Worm (Caenorhabditis elegans) whole organism, L1 larva: ENCODE results near the gene clec-126.

Experiments
- F16B12.6 ChIP-seq: fragments of 150-350 bp; optimal IDR thresholded peaks from 2 replicates; lab custom pipeline; 2014; ENCODE audit warnings: missing biosample characterization, missing genetic modification characterization
- ceh-82 ChIP-seq, 3 experiments: fragments of 150-350 bp in 1 of 3; sonication (generic microtip) in 2 of 3; optimal IDR thresholded peaks; 2 replicates each; lab custom pipeline; 2014 to 2017; ENCODE audit warnings: missing biosample characterization in 3 of 3, missing genetic modification characterization in 3 of 3
- efl-1 ChIP-seq, 4 experiments: fragments of 150-350 bp; optimal IDR thresholded peaks in 3 of 4; peaks in 1 of 4; 1 replicate in 1 of 4; 2 replicates in 3 of 4; lab custom pipeline; 2014; ENCODE audit warnings: missing biosample characterization in 2 of 4, missing genetic modification characterization in 2 of 4, missing genetic modification reagents in 2 of 4
- egl-27 ChIP-seq, 2 experiments: fragments of 150-350 bp in 1 of 2; sonication (generic microtip); optimal IDR thresholded peaks; 3 replicates each; lab custom pipeline; 2017 to 2018; ENCODE audit warnings: missing biosample characterization in 2 of 2, missing genetic modification characterization in 2 of 2, missing genetic modification reagents in 2 of 2
- fos-1 ChIP-seq: fragments of 150-350 bp; optimal IDR thresholded peaks from 2 replicates; lab custom pipeline; 2014; ENCODE audit warnings: missing biosample characterization, missing genetic modification characterization
- lin-35 ChIP-seq, 2 experiments: fragments of 150-350 bp; optimal IDR thresholded peaks; 2 replicates each; lab custom pipeline; 2014; ENCODE audit warnings: missing biosample characterization in 2 of 2, missing genetic modification characterization in 2 of 2, missing genetic modification reagents in 2 of 2
- nhr-11 ChIP-seq: fragments of 150-350 bp; optimal IDR thresholded peaks from 2 replicates; lab custom pipeline; 2014; ENCODE audit warnings: missing biosample characterization, missing genetic modification characterization
- nhr-12 ChIP-seq: sonication (generic microtip); optimal IDR thresholded peaks from 2 replicates; lab custom pipeline; 2017; ENCODE audit warnings: missing biosample characterization, missing genetic modification characterization
- nhr-28 ChIP-seq: fragments of 150-350 bp; optimal IDR thresholded peaks from 2 replicates; lab custom pipeline; 2014; ENCODE audit warnings: missing biosample characterization, missing genetic modification characterization
- nhr-90 ChIP-seq: sonication (generic microtip); optimal IDR thresholded peaks from 2 replicates; lab custom pipeline; 2016; ENCODE audit warnings: mild to moderate bottlenecking, missing genetic modification characterization, missing compliant biosample characterization; ENCODE audit not compliant: poor library complexity
- tbx-2 ChIP-seq: sonication (generic microtip); optimal IDR thresholded peaks from 2 replicates; lab custom pipeline; 2016; ENCODE audit warnings: missing genetic modification characterization, missing compliant biosample characterization
- zag-1 ChIP-seq: fragments of 150-350 bp; optimal IDR thresholded peaks from 2 replicates; lab custom pipeline; 2014; ENCODE audit warnings: missing biosample characterization, missing genetic modification characterization

DNA sequence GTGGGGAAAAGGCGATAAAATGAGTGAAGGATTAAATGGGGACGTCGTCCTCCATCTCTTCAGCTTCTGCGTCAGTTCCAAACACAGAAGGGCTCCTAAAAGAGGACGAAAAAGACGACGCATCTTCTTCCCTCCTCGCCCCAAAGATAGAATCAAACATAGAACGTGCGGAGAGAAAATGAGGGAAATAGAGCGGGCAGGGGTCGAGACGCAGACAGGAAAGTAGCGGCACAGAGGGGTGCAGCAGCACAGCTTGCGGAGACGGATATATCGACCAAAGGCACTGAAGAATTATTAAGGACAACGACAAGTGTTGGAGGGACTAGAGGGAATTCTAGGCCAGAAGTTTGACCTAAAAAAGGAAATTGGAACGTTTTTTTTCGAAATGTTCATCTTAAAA, 28.0 kb downstream of the clec-126 start:
- TF ChIP-seq zag-1 (tag; lab: Kevin White, UChicago), result no peak
- TF ChIP-seq nhr-28, result no peak
- TF ChIP-seq tbx-2 (tag; lab: Kevin White, UChicago), result no peak
- no peak for TF ChIP-seq fos-1 (tag; lab: Kevin White, UChicago)
- TF ChIP-seq efl-1 (optimal IDR thresholded peaks at IDR 0.05; lab: Kevin White, UChicago), result peak; percentile 47 to 65
- TF ChIP-seq efl-1 (GFP tag; optimal IDR thresholded peaks at IDR 0.05 in 1 of 2; lab: Kevin White, UChicago), result peak; percentile 30 to 76
- TF ChIP-seq lin-35 (GFP tag; optimal IDR thresholded peaks at IDR 0.05; lab: Kevin White, UChicago), result peak in 1 of 2 experiments; percentile 21
- TF ChIP-seq ceh-82 (tag; optimal IDR thresholded peaks at IDR 0.05; lab: Kevin White, UChicago), result peak in 2 of 3 experiments; percentile 21 to 29
- TF ChIP-seq F16B12.6 (tag; lab: Kevin White, UChicago), result peak; percentile 36
- TF ChIP-seq egl-27 (tag; optimal IDR thresholded peaks at IDR 0.05; lab: Kevin White, UChicago), result no peak
- TF ChIP-seq nhr-11, result no peak
- TF ChIP-seq nhr-90 (tag; lab: Kevin White, UChicago), result no peak
- TF ChIP-seq nhr-12 (tag; lab: Kevin White, UChicago), result no peak
